Fruit fly (Drosophila melanogaster) whole organism, embryonic: ENCODE data around the gene CG32797.
A peak's percentile ranks its signal among the peaks of the same experiment; 100 is the strongest.

Source experiments
- Ada2b ChIP-seq: fragments of 200-800 bp; sonication (Bioruptor generic); IDR thresholded peaks from 2 replicates; pipeline ENCODE4 v1.3.6; 2022; ENCODE audit warnings: missing biosample characterization, missing genetic modification characterization
- BEAF-32 ChIP-seq: fragments of 200-800 bp; sonication (Bioruptor generic); optimal IDR thresholded peaks from 3 replicates; lab custom pipeline; 2017; ENCODE audit warnings: missing biosample characterization, missing genetic modification characterization, mild to moderate bottlenecking, moderate library complexity, missing genetic modification reagents
- CG1024 ChIP-seq: fragments of 200-800 bp; sonication (Bioruptor generic); IDR thresholded peaks from 2 replicates; pipeline ENCODE4 v1.3.6; 2022; ENCODE audit warnings: missing biosample characterization, missing genetic modification characterization
- CG12071 ChIP-seq: fragments of 200-800 bp; sonication (Bioruptor generic); optimal IDR thresholded peaks from 3 replicates; lab custom pipeline; 2018; ENCODE audit warnings: missing biosample characterization, mild to moderate bottlenecking, missing genetic modification characterization
- CG12659 ChIP-seq: fragments of 200-800 bp; sonication (Bioruptor generic); optimal IDR thresholded peaks from 3 replicates; lab custom pipeline; 2017; ENCODE audit warnings: mild to moderate bottlenecking, missing biosample characterization, missing genetic modification reagents, missing genetic modification characterization
- CG13424 ChIP-seq: fragments of 200-800 bp; sonication (Bioruptor generic); optimal IDR thresholded peaks from 2 replicates; lab custom pipeline; 2019; ENCODE audit warnings: missing biosample characterization, mild to moderate bottlenecking, missing genetic modification characterization, moderate library complexity
- CG15269 ChIP-seq: fragments of 200-800 bp; sonication (Bioruptor generic); optimal IDR thresholded peaks from 2 replicates; lab custom pipeline; 2018; ENCODE audit warnings: missing biosample characterization, mild to moderate bottlenecking, missing genetic modification characterization, moderate library complexity
- CG16815 ChIP-seq: fragments of 200-800 bp; sonication (Bioruptor generic); optimal IDR thresholded peaks from 3 replicates; lab custom pipeline; 2017; ENCODE audit warnings: missing biosample characterization, mild to moderate bottlenecking, missing genetic modification characterization
- CG17361 ChIP-seq: fragments of 200-800 bp; sonication (Bioruptor generic); IDR thresholded peaks from 3 replicates; pipeline ENCODE4 v1.3.6; 2022; ENCODE audit warnings: missing biosample characterization, missing genetic modification characterization
- CG1792 ChIP-seq: fragments of 200-800 bp; sonication (Bioruptor generic); optimal IDR thresholded peaks from 2 replicates; lab custom pipeline; 2016; ENCODE audit warnings: missing biosample characterization, missing genetic modification characterization
- CG18011 ChIP-seq: fragments of 200-800 bp; sonication (Bioruptor generic); optimal IDR thresholded peaks from 2 replicates; lab custom pipeline; 2017; ENCODE audit warnings: missing biosample characterization, missing genetic modification characterization, mild to moderate bottlenecking, moderate library complexity, missing genotype
- CG2120 ChIP-seq: fragments of 200-800 bp; sonication (Bioruptor generic); optimal IDR thresholded peaks from 3 replicates; lab custom pipeline; 2016; ENCODE audit warnings: missing biosample characterization, missing genetic modification characterization
- CG2199 ChIP-seq: fragments of 200-800 bp; sonication (Bioruptor generic); IDR thresholded peaks from 3 replicates; pipeline ENCODE4 v1.3.6; 2022; ENCODE audit warnings: missing biosample characterization, missing genetic modification characterization
- CG2678 ChIP-seq: fragments of 200-800 bp; sonication (Bioruptor generic); optimal IDR thresholded peaks from 3 replicates; lab custom pipeline; 2019; ENCODE audit warnings: missing biosample characterization, mild to moderate bottlenecking, missing genetic modification characterization, moderate library complexity
- CG2712 ChIP-seq: fragments of 200-800 bp; optimal IDR thresholded peaks from 3 replicates; lab custom pipeline; 2019; ENCODE audit warnings: missing biosample characterization, mild to moderate bottlenecking, missing genetic modification characterization, moderate library complexity
- CG2875 ChIP-seq: fragments of 200-800 bp; sonication (Bioruptor generic); optimal IDR thresholded peaks from 2 replicates; lab custom pipeline; 2017; ENCODE audit warnings: missing biosample characterization, mild to moderate bottlenecking, missing genetic modification characterization, missing genetic modification reagents
- CG3065 ChIP-seq: fragments of 200-800 bp; sonication (Bioruptor generic); optimal IDR thresholded peaks from 2 replicates; lab custom pipeline; 2016; ENCODE audit warnings: missing biosample characterization, missing genetic modification characterization
- CG31388 ChIP-seq: fragments of 200-800 bp; sonication (Bioruptor generic); optimal IDR thresholded peaks from 2 replicates; lab custom pipeline; 2016; ENCODE audit warnings: missing biosample characterization, missing genetic modification characterization
- CG4404 ChIP-seq: fragments of 200-800 bp; sonication (Bioruptor generic); IDR thresholded peaks from 2 replicates; pipeline ENCODE4 v1.3.6; 2022; ENCODE audit warnings: missing biosample characterization, missing genetic modification characterization
- CG4707 ChIP-seq: fragments of 200-800 bp; sonication (Bioruptor generic); optimal IDR thresholded peaks from 2 replicates; lab custom pipeline; 2018; ENCODE audit warnings: missing biosample characterization, mild to moderate bottlenecking, missing genetic modification characterization, moderate library complexity
- CG7357 ChIP-seq: fragments of 200-800 bp; sonication (Bioruptor generic); IDR thresholded peaks from 3 replicates; pipeline ENCODE4 v1.3.6; 2022; ENCODE audit warnings: missing biosample characterization, missing genetic modification characterization
- CG9932 ChIP-seq: fragments of 200-800 bp; sonication (Bioruptor generic); IDR thresholded peaks from 2 replicates; pipeline ENCODE4 v1.3.6; 2022; ENCODE audit warnings: missing biosample characterization, missing genetic modification characterization
- D19A ChIP-seq: fragments of 200-800 bp; optimal IDR thresholded peaks from 3 replicates; lab custom pipeline; 2019; ENCODE audit warnings: missing biosample characterization, mild to moderate bottlenecking, missing genetic modification characterization, moderate library complexity
- Dbx ChIP-seq: fragments of 200-800 bp; sonication (Bioruptor generic); IDR thresholded peaks from 3 replicates; pipeline ENCODE4 v1.3.6; 2022; ENCODE audit warnings: missing biosample characterization, missing genetic modification characterization
- Deaf1 ChIP-seq: fragments of 200-800 bp; optimal IDR thresholded peaks from 3 replicates; lab custom pipeline; 2019; ENCODE audit warnings: missing biosample characterization, mild to moderate bottlenecking, missing genetic modification characterization, moderate library complexity
- Dip3 ChIP-seq: fragments of 200-800 bp; sonication (Bioruptor generic); optimal IDR thresholded peaks from 3 replicates; lab custom pipeline; 2016; ENCODE audit warnings: missing biosample characterization, missing genetic modification characterization
- Med ChIP-seq: fragments of 200-800 bp; sonication (Bioruptor generic); peaks from one replicate; lab custom pipeline; 2016; ENCODE audit warnings: missing biosample characterization, missing genetic modification characterization, mild to moderate bottlenecking, inconsistent platforms, moderate library complexity
- NfI ChIP-seq: fragments of 200-800 bp; sonication (Bioruptor generic); optimal IDR thresholded peaks from 3 replicates; lab custom pipeline; 2018; ENCODE audit warnings: missing biosample characterization, mild to moderate bottlenecking, missing genetic modification characterization, moderate library complexity
- Rfx ChIP-seq: fragments of 200-800 bp; sonication (Bioruptor generic); IDR thresholded peaks from 2 replicates; pipeline ENCODE4 v1.3.6; 2022; ENCODE audit warnings: missing biosample characterization, missing genetic modification characterization
- Six4 ChIP-seq: fragments of 200-800 bp; sonication (Bioruptor generic); optimal IDR thresholded peaks from 2 replicates; lab custom pipeline; 2016; ENCODE audit warnings: missing biosample characterization, missing genetic modification characterization
- bsh ChIP-seq, 2 experiments: fragments of 200-800 bp; sonication (Bioruptor generic); optimal IDR thresholded peaks; 2 replicates each; lab custom pipeline; 2017 to 2018; ENCODE audit warnings: mild to moderate bottlenecking in 2 of 2, missing biosample characterization in 2 of 2, missing genetic modification characterization in 2 of 2, moderate library complexity in 1 of 2
- chif ChIP-seq, 2 experiments: fragments of 200-800 bp; sonication (Bioruptor generic); optimal IDR thresholded peaks; 3 replicates each; lab custom pipeline; 2016; ENCODE audit warnings: missing biosample characterization in 2 of 2, missing genetic modification characterization in 2 of 2
- ci ChIP-seq: fragments of 200-800 bp; sonication (Bioruptor generic); IDR thresholded peaks from 3 replicates; pipeline ENCODE4 v1.3.6; 2022; ENCODE audit warnings: missing biosample characterization, missing genetic modification characterization
- danr ChIP-seq: fragments of 200-800 bp; sonication (Bioruptor generic); IDR thresholded peaks from 2 replicates; pipeline ENCODE4 v1.3.6; 2022; ENCODE audit warnings: missing biosample characterization, missing genetic modification characterization
- dm ChIP-seq: fragments of 200-800 bp; sonication (Bioruptor generic); optimal IDR thresholded peaks from 3 replicates; lab custom pipeline; 2016; ENCODE audit warnings: missing biosample characterization, missing genetic modification characterization
- fd3F ChIP-seq: fragments of 200-800 bp; sonication (Bioruptor generic); optimal IDR thresholded peaks from 2 replicates; lab custom pipeline; 2018; ENCODE audit warnings: missing biosample characterization, mild to moderate bottlenecking, missing genetic modification characterization, moderate library complexity
- grau ChIP-seq: fragments of 200-800 bp; optimal IDR thresholded peaks from 3 replicates; lab custom pipeline; 2019; ENCODE audit warnings: missing biosample characterization, mild to moderate bottlenecking, missing genetic modification characterization, moderate library complexity
- hbn ChIP-seq: fragments of 200-800 bp; sonication (Bioruptor generic); IDR thresholded peaks from 2 replicates; pipeline ENCODE4 v1.3.6; 2022; ENCODE audit warnings: missing biosample characterization, missing genetic modification characterization; ENCODE audit not compliant: partially characterized antibody
- her ChIP-seq: fragments of 200-800 bp; sonication (Bioruptor generic); optimal IDR thresholded peaks from 2 replicates; lab custom pipeline; 2016; ENCODE audit warnings: missing biosample characterization, missing genetic modification characterization
- insv ChIP-seq, 2 experiments: fragments of 200-800 bp; sonication (Bioruptor generic); optimal IDR thresholded peaks; 3 replicates each; lab custom pipeline; 2016 to 2018; ENCODE audit warnings: missing biosample characterization in 2 of 2, missing genetic modification characterization in 2 of 2
- mirr ChIP-seq: fragments of 200-800 bp; sonication (Bioruptor generic); optimal IDR thresholded peaks from 3 replicates; lab custom pipeline; 2018; ENCODE audit warnings: missing biosample characterization, mild to moderate bottlenecking, missing genetic modification characterization
- nom ChIP-seq: fragments of 200-800 bp; sonication (Bioruptor generic); optimal IDR thresholded peaks from 2 replicates; lab custom pipeline; 2017; ENCODE audit warnings: missing biosample characterization, missing genetic modification characterization, mild to moderate bottlenecking, moderate library complexity, missing genetic modification reagents
- pros ChIP-seq: fragments of 200-800 bp; sonication (Bioruptor generic); optimal IDR thresholded peaks from 3 replicates; lab custom pipeline; 2019; ENCODE audit warnings: missing biosample characterization, mild to moderate bottlenecking, missing genetic modification characterization, moderate library complexity
- row ChIP-seq: fragments of 200-800 bp; sonication (Bioruptor generic); IDR thresholded peaks from 3 replicates; pipeline ENCODE4 v1.3.6; 2022; ENCODE audit warnings: missing biosample characterization, missing genetic modification characterization
- slbo ChIP-seq: fragments of 200-800 bp; sonication (Bioruptor generic); IDR thresholded peaks from 2 replicates; pipeline ENCODE4 v1.3.6; 2022; ENCODE audit warnings: missing biosample characterization, missing genetic modification characterization
- sqz ChIP-seq: fragments of 200-800 bp; sonication (Bioruptor generic); optimal IDR thresholded peaks from 3 replicates; lab custom pipeline; 2018; ENCODE audit warnings: missing biosample characterization, mild to moderate bottlenecking, missing genetic modification characterization
- trem ChIP-seq: fragments of 200-800 bp; optimal IDR thresholded peaks from 3 replicates; lab custom pipeline; 2019; ENCODE audit warnings: missing biosample characterization, mild to moderate bottlenecking, missing genetic modification characterization, moderate library complexity
- tx ChIP-seq: fragments of 200-800 bp; sonication (Bioruptor generic); optimal IDR thresholded peaks from 2 replicates; lab custom pipeline; 2016; ENCODE audit warnings: missing biosample characterization, missing genetic modification characterization
- zfh1 ChIP-seq: fragments of 200-800 bp; sonication (Bioruptor generic); IDR thresholded peaks from 3 replicates; pipeline ENCODE4 v1.3.6; 2022; ENCODE audit warnings: missing biosample characterization, missing genetic modification characterization

CG32797 gene

dm6 chrX:2455337-2456246 is 29.9 kb upstream of the CG32797 start (continued):
- no peak for TF ChIP-seq BEAF-32 (GFP tag; lab: Kevin White, UChicago)
- no peak for TF ChIP-seq CG2199 (GFP tag; lab: Robert Waterston, UW)
- peak; percentile 9 for TF ChIP-seq CG2712
- no peak for TF ChIP-seq CG4707 (GFP tag; lab: Kevin White, UChicago)
- TF ChIP-seq mirr (GFP tag; lab: Kevin White, UChicago): no peak
- no peak for TF ChIP-seq tx (GFP tag; lab: Kevin White, UChicago)
- TF ChIP-seq slbo (GFP tag; lab: Robert Waterston, UW): peak; percentile 32; the same call in 1 of the 2 replicates
- TF ChIP-seq CG15269 (tag; lab: Kevin White, UChicago): peak; percentile 2
- TF ChIP-seq CG1792 (GFP tag; lab: Kevin White, UChicago): no peak
- no peak for TF ChIP-seq CG2678 (tag; lab: Kevin White, UChicago)
- TF ChIP-seq sqz (GFP tag; lab: Kevin White, UChicago): no peak
- no peak for TF ChIP-seq her (GFP tag; lab: Kevin White, UChicago)
- TF ChIP-seq chif (GFP tag; optimal IDR thresholded peaks at IDR 0.05; lab: Kevin White, UChicago): no peak
- no peak for TF ChIP-seq CG18011 (GFP tag; lab: Kevin White, UChicago)
- peak; percentile 25; the same call in 1 of the 2 replicates for TF ChIP-seq Rfx (GFP tag; lab: Robert Waterston, UW)
- no peak for TF ChIP-seq CG3065 (GFP tag; lab: Kevin White, UChicago)
- TF ChIP-seq Ada2b: no peak
- peak; percentile 38 for TF ChIP-seq CG2120
- no peak for TF ChIP-seq Deaf1 (tag; lab: Kevin White, UChicago)
- TF ChIP-seq CG17361 (GFP tag; lab: Robert Waterston, UW): peak; percentile 73; the same call in 2 of the 3 replicates
- TF ChIP-seq CG7357: no peak
- TF ChIP-seq danr (GFP tag; lab: Robert Waterston, UW): no peak
- peak; percentile 11 for TF ChIP-seq nom (GFP tag; lab: Kevin White, UChicago)
- no peak for TF ChIP-seq Six4 (GFP tag; lab: Kevin White, UChicago)
- no peak for TF ChIP-seq dm (GFP tag; lab: Kevin White, UChicago)
- no peak for TF ChIP-seq zfh1 (GFP tag; lab: Robert Waterston, UW)
- no peak for TF ChIP-seq CG31388 (GFP tag; lab: Kevin White, UChicago)
- TF ChIP-seq CG16815 (GFP tag; lab: Kevin White, UChicago): no peak
- TF ChIP-seq CG4404: no peak
- TF ChIP-seq CG12071: no peak
- peak; percentile 68 for TF ChIP-seq Med (GFP tag; lab: Kevin White, UChicago)
- TF ChIP-seq trem (tag; lab: Kevin White, UChicago): no peak
- peak; percentile 80 for TF ChIP-seq grau
- TF ChIP-seq CG13424 (tag; lab: Kevin White, UChicago): no peak
- no peak for TF ChIP-seq Dip3 (GFP tag; lab: Kevin White, UChicago)
- TF ChIP-seq D19A (tag; lab: Kevin White, UChicago): no peak
- TF ChIP-seq CG12659: no peak
- no peak for TF ChIP-seq Dbx
- no peak for TF ChIP-seq NfI (GFP tag; lab: Kevin White, UChicago)
- peak in 1 of 2 experiments; percentile 52 for TF ChIP-seq bsh (GFP tag; optimal IDR thresholded peaks at IDR 0.05; lab: Kevin White, UChicago)
- TF ChIP-seq hbn (GFP tag; lab: Robert Waterston, UW): no peak
- peak; percentile 54 for TF ChIP-seq row (GFP tag; lab: Robert Waterston, UW)
- TF ChIP-seq pros (GFP tag; lab: Kevin White, UChicago): no peak
- TF ChIP-seq insv (GFP tag; optimal IDR thresholded peaks at IDR 0.05; lab: Kevin White, UChicago): no peak
- TF ChIP-seq fd3F (GFP tag; lab: Kevin White, UChicago): no peak
- no peak for TF ChIP-seq ci
- no peak for TF ChIP-seq CG2875 (GFP tag; lab: Kevin White, UChicago)
- peak; percentile 42 for TF ChIP-seq CG9932 (GFP tag; lab: Robert Waterston, UW)
- TF ChIP-seq CG1024: no peak
